Worm (Caenorhabditis elegans): ENCODE data around the gene T04C12.9.

Gene T04C12.9

DNA sequence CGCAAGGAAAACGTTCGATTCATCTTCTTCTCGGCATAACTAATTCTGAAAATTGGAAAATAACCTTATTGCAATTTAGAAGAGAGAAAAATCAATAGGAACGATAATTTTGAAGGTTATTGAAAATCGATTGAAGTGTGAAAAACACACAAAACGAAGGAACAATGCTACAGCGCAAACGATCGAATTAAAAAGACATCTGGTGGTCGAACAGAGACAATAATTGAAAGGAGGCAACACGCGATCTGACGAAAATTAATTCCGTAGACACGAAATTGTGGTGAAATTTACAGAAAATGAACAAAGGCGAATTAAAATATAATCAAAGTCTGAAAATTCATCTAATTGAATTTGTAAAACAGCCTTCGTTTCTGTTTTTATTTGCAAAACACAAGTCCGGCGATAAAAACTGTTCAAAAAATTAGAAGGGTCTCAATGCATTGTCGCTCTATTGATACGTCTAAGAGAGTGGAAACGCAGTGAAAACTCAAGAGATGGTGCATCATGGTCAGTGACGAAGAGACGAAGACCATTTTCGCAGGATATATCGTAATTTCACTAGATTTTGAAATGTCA, 23.5 kb downstream of the T04C12.9 start, which contains the start of gene pak-2:
TSS of gene pak-2 (minus strand) at position 51 of the 576 bp plus-strand sequence.
- TF ChIP-seq swsn-7 (tag; optimal IDR thresholded peaks at IDR 0.05) (peak; percentile 80), zag-1 (tag; optimal IDR thresholded peaks at IDR 0.05) (peak; percentile 31), unc-62 (GFP tag; optimal IDR thresholded peaks at IDR 0.05) (no peak), fkh-4 (tag; optimal IDR thresholded peaks at IDR 0.05; ENCODE audit: borderline replicate concordance) (peak; percentile 85), rnt-1 (tag; optimal IDR thresholded peaks at IDR 0.05) (peak; percentile 88), fos-1 (tag; optimal IDR thresholded peaks at IDR 0.05) (peak; percentile 60), lin-35 (GFP tag; optimal IDR thresholded peaks at IDR 0.05) (peak; percentile 74 to 89), Y116A8C.19 (tag; optimal IDR thresholded peaks at IDR 0.05; ENCODE audit: borderline replicate concordance) (no peak), lin-15B (tag; optimal IDR thresholded peaks at IDR 0.05) (peak; percentile 43), unc-30 (tag; optimal IDR thresholded peaks at IDR 0.05) (no peak), nhr-11 (tag; optimal IDR thresholded peaks at IDR 0.05) (no peak), dpl-1 (GFP tag; optimal IDR thresholded peaks at IDR 0.05) (peak; percentile 61 to 77 (median 68)), hpl-2 (GFP tag; optimal IDR thresholded peaks at IDR 0.05) (peak; percentile 63), nhr-77 (tag; optimal IDR thresholded peaks at IDR 0.05) (peak; percentile 90), mef-2 (tag; optimal IDR thresholded peaks at IDR 0.05) (no peak), snpc-4 (tag; optimal IDR thresholded peaks at IDR 0.05) (peak; percentile 37), nhr-19 (GFP tag; conservative IDR thresholded peaks at IDR 0.05) (peak; percentile 80), alr-1 (tag; optimal IDR thresholded peaks at IDR 0.05; ENCODE audit: borderline replicate concordance) (no peak), efl-1 (optimal IDR thresholded peaks at IDR 0.05) (peak; percentile 78 to 84), efl-1 (GFP tag; optimal IDR thresholded peaks at IDR 0.05 in 1 of 2) (peak; percentile 69 to 96), ceh-63 (GFP tag; optimal IDR thresholded peaks at IDR 0.05) (peak; percentile 87), ets-5 (GFP tag; IDR thresholded peaks at IDR 0.05) (no peak), dsc-1 (tag; optimal IDR thresholded peaks at IDR 0.05) (peak; percentile 85), unc-130 (tag; optimal IDR thresholded peaks at IDR 0.05) (peak; percentile 11), pax-3 (tag; optimal IDR thresholded peaks at IDR 0.05) (peak; percentile 94), hlh-4 (tag; optimal IDR thresholded peaks at IDR 0.05) (peak; percentile 39), elt-3 (tag; optimal IDR thresholded peaks at IDR 0.05) (peak in 2 of 6 experiments; percentile 2 to 41), fkh-8 (tag; optimal IDR thresholded peaks at IDR 0.05) (peak; percentile 85), nhr-28 (tag; optimal IDR thresholded peaks at IDR 0.05) (no peak), grh-1 (GFP tag; IDR thresholded peaks at IDR 0.05) (peak; percentile 31; the same call in 1 of the 2 replicates), ama-1 (optimal IDR thresholded peaks at IDR 0.05) (no peak), nhr-237 (tag; optimal IDR thresholded peaks at IDR 0.05) (peak; percentile 59), C04F5.9 (tag; optimal IDR thresholded peaks at IDR 0.05) (peak; percentile 70), sox-4 (tag; optimal IDR thresholded peaks at IDR 0.05) (peak; percentile 74), mep-1 (tag; optimal IDR thresholded peaks at IDR 0.05) (peak; percentile 71), nhr-90 (tag; optimal IDR thresholded peaks at IDR 0.05; ENCODE audit: poor library complexity) (peak; percentile 85), ceh-8 (GFP tag; optimal IDR thresholded peaks at IDR 0.05) (no peak), tlp-1 (tag; optimal IDR thresholded peaks at IDR 0.05) (no peak), ces-1 (GFP tag; optimal IDR thresholded peaks at IDR 0.05) (no peak), egl-13 (tag; optimal IDR thresholded peaks at IDR 0.05) (peak; percentile 71), egl-27 (tag; optimal IDR thresholded peaks at IDR 0.05) (no peak), aly-2 (tag; optimal IDR thresholded peaks at IDR 0.05) (peak; percentile 53), ztf-11 (tag; optimal IDR thresholded peaks at IDR 0.05) (peak in 1 of 2 experiments; percentile 88), ztf-4 (tag; optimal IDR thresholded peaks at IDR 0.05) (no peak), snu-23 (GFP tag; optimal IDR thresholded peaks at IDR 0.05) (peak; percentile 91), blmp-1 (tag; optimal IDR thresholded peaks at IDR 0.05) (peak; percentile 75), lin-13 (GFP tag; optimal IDR thresholded peaks at IDR 0.05) (peak; percentile 74), sptf-1 (tag; optimal IDR thresholded peaks at IDR 0.05) (no peak), nhr-71 (tag; optimal IDR thresholded peaks at IDR 0.05) (peak; percentile 93), mab-9 (GFP tag; IDR thresholded peaks at IDR 0.05) (peak; percentile 53; the same call in 1 of the 2 replicates), jun-1 (tag; optimal IDR thresholded peaks at IDR 0.05) (no peak), unc-86 (tag; optimal IDR thresholded peaks at IDR 0.05) (peak; percentile 73), hlh-17 (GFP tag; optimal IDR thresholded peaks at IDR 0.05; ENCODE audit: borderline replicate concordance) (no peak)

Measured in whole organism, L1 larva.